Worm (Caenorhabditis elegans): ENCODE measurements around the gene ndx-9.

DNA sequence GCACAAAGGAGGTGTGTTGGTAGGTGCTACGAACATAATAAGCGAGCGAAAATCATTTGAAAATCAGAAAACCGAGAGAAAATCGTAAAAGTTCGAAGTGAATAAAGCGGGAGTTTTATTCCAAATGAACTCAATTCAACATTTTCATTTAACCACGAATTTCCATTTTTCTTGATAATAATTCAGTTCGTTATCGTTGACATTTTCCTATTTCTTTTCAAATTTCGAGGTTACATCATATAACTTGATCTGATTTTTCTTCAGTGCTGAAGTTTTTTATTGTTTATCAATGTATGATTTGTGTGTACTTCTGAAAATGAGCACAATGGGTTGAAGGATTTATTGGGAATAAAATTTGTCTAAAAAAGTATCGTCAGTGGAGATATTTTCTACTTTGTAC lies 19.8 kb upstream of the ndx-9 start:
- TF ChIP-seq ama-1 (optimal IDR thresholded peaks at IDR 0.05) (no peak), F13C5.2 (tag; optimal IDR thresholded peaks at IDR 0.05) (no peak), aly-1 (tag; optimal IDR thresholded peaks at IDR 0.05) (no peak), tra-4 (tag; optimal IDR thresholded peaks at IDR 0.05) (no peak), tbx-37 (GFP tag; conservative IDR thresholded peaks at IDR 0.05) (no peak), tbx-11 (GFP tag; IDR thresholded peaks at IDR 0.05) (no peak), ets-7 (tag; optimal IDR thresholded peaks at IDR 0.05) (no peak), ceh-13 (GFP tag; optimal IDR thresholded peaks at IDR 0.05) (no peak), ceh-36 (tag; optimal IDR thresholded peaks at IDR 0.05) (no peak), pes-1 (GFP tag; IDR thresholded peaks at IDR 0.05) (no peak), hmbx-1 (tag; optimal IDR thresholded peaks at IDR 0.05) (no peak), scrt-1 (GFP tag; IDR thresholded peaks at IDR 0.05) (no peak), flt-1 (GFP tag; IDR thresholded peaks at IDR 0.05) (no peak), sea-1 (GFP tag; conservative IDR thresholded peaks at IDR 0.05) (no peak)
